Worm (Caenorhabditis elegans): ENCODE results near the gene bbln-1.

Gene bbln-1

ce11 chrX:3117204-3117603 is 35.1 kb downstream of the bbln-1 start:
- TF ChIP-seq blmp-1 (tag; optimal IDR thresholded peaks at IDR 0.05) (no peak), snpc-4 (tag; optimal IDR thresholded peaks at IDR 0.05) (no peak), unc-120 (tag; optimal IDR thresholded peaks at IDR 0.05; ENCODE audit: poor library complexity, severe bottlenecking) (no peak), elt-3 (tag; optimal IDR thresholded peaks at IDR 0.05) (no peak), nhr-2 (tag; optimal IDR thresholded peaks at IDR 0.05) (no peak), mab-5 (tag; optimal IDR thresholded peaks at IDR 0.05) (no peak), nhr-12 (tag; optimal IDR thresholded peaks at IDR 0.05) (no peak), flh-1 (GFP tag; optimal IDR thresholded peaks at IDR 0.05) (no peak)

- TF ChIP-seq snpc-4 (tag; optimal IDR thresholded peaks at IDR 0.05) (no peak), mab-5 (tag; optimal IDR thresholded peaks at IDR 0.05) (no peak), flh-1 (GFP tag; optimal IDR thresholded peaks at IDR 0.05) (no peak), hlh-1 (tag; optimal IDR thresholded peaks at IDR 0.05) (peak; percentile 68), unc-120 (tag; optimal IDR thresholded peaks at IDR 0.05; ENCODE audit: poor library complexity, severe bottlenecking) (peak; percentile 78), unc-62 (GFP tag; optimal IDR thresholded peaks at IDR 0.05) (peak; percentile 17), mep-1 (tag; optimal IDR thresholded peaks at IDR 0.05) (no peak)
These were observed 36.0 kb downstream of the bbln-1 start, which contains the start of gene mai-1 for ce11 chrX:3116033-3116876. mai-1 (minus strand) TSS chrX:3116589.

ce11 chrX:3115134-3116032 is 36.9 kb downstream of the bbln-1 start:
- TF ChIP-seq bed-3 (GFP tag; optimal IDR thresholded peaks at IDR 0.05) (no peak), ceh-39 (tag; optimal IDR thresholded peaks at IDR 0.05) (no peak), lsy-2 (tag; optimal IDR thresholded peaks at IDR 0.05) (no peak), ceh-83 (GFP tag; optimal IDR thresholded peaks at IDR 0.05) (no peak), mep-1 (tag; optimal IDR thresholded peaks at IDR 0.05) (no peak), M03D4.4 (tag; optimal IDR thresholded peaks at IDR 0.05) (no peak), zip-8 (tag; optimal IDR thresholded peaks at IDR 0.05) (no peak), flh-1 (GFP tag; optimal IDR thresholded peaks at IDR 0.05) (no peak), mls-2 (tag; optimal IDR thresholded peaks at IDR 0.05) (no peak), unc-62 (GFP tag; optimal IDR thresholded peaks at IDR 0.05) (no peak), cnd-1 (tag; optimal IDR thresholded peaks at IDR 0.05) (no peak), mab-5 (tag; optimal IDR thresholded peaks at IDR 0.05) (no peak), nhr-2 (tag; optimal IDR thresholded peaks at IDR 0.05) (no peak), nhr-12 (tag; optimal IDR thresholded peaks at IDR 0.05) (no peak)

- TF ChIP-seq lin-32 (GFP tag; optimal IDR thresholded peaks at IDR 0.05): no peak
- no peak for TF ChIP-seq snpc-4 (tag; optimal IDR thresholded peaks at IDR 0.05)
- no peak for TF ChIP-seq unc-62 (GFP tag; optimal IDR thresholded peaks at IDR 0.05)
- TF ChIP-seq nhr-237 (tag; optimal IDR thresholded peaks at IDR 0.05): no peak
- no peak for TF ChIP-seq elt-3 (tag; optimal IDR thresholded peaks at IDR 0.05)
- TF ChIP-seq drap-1 (GFP tag; optimal IDR thresholded peaks at IDR 0.05): no peak
- no peak for TF ChIP-seq nhr-76 (tag; optimal IDR thresholded peaks at IDR 0.05)
- TF ChIP-seq mep-1 (tag; optimal IDR thresholded peaks at IDR 0.05): no peak
- TF ChIP-seq nhr-12 (tag; optimal IDR thresholded peaks at IDR 0.05): no peak
- TF ChIP-seq cnd-1 (tag; optimal IDR thresholded peaks at IDR 0.05): no peak
These were observed 37.7 kb downstream of the bbln-1 start, which contains the start of gene gpd-2 for ce11 chrX:3114306-3115133. gpd-2 (minus strand) TSS chrX:3114689.

ce11 chrX:3112946-3113427 is 39.3 kb downstream of the bbln-1 start, which contains the start of gene gpd-3:
gpd-3 (minus strand) TSS chrX:3113341.
- no peak for TF ChIP-seq ceh-43 (GFP tag; optimal IDR thresholded peaks at IDR 0.05)
- no peak for TF ChIP-seq lin-32 (GFP tag; optimal IDR thresholded peaks at IDR 0.05)
- no peak for TF ChIP-seq unc-62 (GFP tag; optimal IDR thresholded peaks at IDR 0.05)
- no peak for TF ChIP-seq tbx-8 (GFP tag; optimal IDR thresholded peaks at IDR 0.05)
- TF ChIP-seq elt-3 (tag; optimal IDR thresholded peaks at IDR 0.05): no peak
- no peak for TF ChIP-seq nhr-237 (tag; optimal IDR thresholded peaks at IDR 0.05)
- no peak for TF ChIP-seq elt-1 (tag; optimal IDR thresholded peaks at IDR 0.05; ENCODE audit: borderline replicate concordance, insufficient read depth)
- TF ChIP-seq ceh-39 (tag; optimal IDR thresholded peaks at IDR 0.05): no peak
- no peak for TF ChIP-seq drap-1 (GFP tag; optimal IDR thresholded peaks at IDR 0.05)
- no peak for TF ChIP-seq unc-39 (tag; optimal IDR thresholded peaks at IDR 0.05)
- no peak for TF ChIP-seq pha-4 (tag; optimal IDR thresholded peaks at IDR 0.05)

All from whole organism, mixed stage, embryonic.